Worm (Caenorhabditis elegans) whole organism, L2 larva: ENCODE results near the gene F10C1.3.

ENCODE experiments used
- C34F6.9 ChIP-seq: fragments of 150-350 bp; optimal IDR thresholded peaks from 2 replicates; lab custom pipeline; 2014; ENCODE audit warnings: missing biosample characterization, missing genetic modification characterization
- F13H6.1 ChIP-seq: sonication (generic microtip); optimal IDR thresholded peaks from 2 replicates; lab custom pipeline; 2016; ENCODE audit warnings: missing genetic modification characterization, missing compliant biosample characterization
- R02D3.7 ChIP-seq: fragments of 150-350 bp; optimal IDR thresholded peaks from 2 replicates; lab custom pipeline; 2014; ENCODE audit warnings: missing biosample characterization, missing genetic modification characterization
- ZK546.5 ChIP-seq: sonication (generic microtip); optimal IDR thresholded peaks from 2 replicates; lab custom pipeline; 2017; ENCODE audit warnings: missing biosample characterization, missing genetic modification characterization
- alr-1 ChIP-seq: fragments of 150-350 bp; optimal IDR thresholded peaks from 2 replicates; lab custom pipeline; 2014; ENCODE audit warnings: missing biosample characterization, missing genetic modification characterization
- aly-2 ChIP-seq: fragments of 150-350 bp; optimal IDR thresholded peaks from 2 replicates; lab custom pipeline; 2014; ENCODE audit warnings: missing biosample characterization, missing genetic modification characterization
- ama-1 ChIP-seq: fragments of 150-350 bp; optimal IDR thresholded peaks from 2 replicates; lab custom pipeline; 2018; ENCODE audit warnings: inconsistent platforms
- ceh-16 ChIP-seq: fragments of 150-350 bp; optimal IDR thresholded peaks from 2 replicates; lab custom pipeline; 2014; ENCODE audit warnings: missing biosample characterization, missing genetic modification characterization
- ceh-82 ChIP-seq: fragments of 150-350 bp; optimal IDR thresholded peaks from 2 replicates; lab custom pipeline; 2014; ENCODE audit warnings: missing biosample characterization, missing genetic modification characterization
- crh-2 ChIP-seq: sonication (generic microtip); optimal IDR thresholded peaks from 2 replicates; lab custom pipeline; 2017; ENCODE audit warnings: missing biosample characterization, missing genetic modification characterization
- dmd-4 ChIP-seq: sonication (generic microtip); optimal IDR thresholded peaks from 2 replicates; lab custom pipeline; 2017; ENCODE audit warnings: missing biosample characterization, missing genetic modification characterization
- egl-27 ChIP-seq: sonication (generic microtip); optimal IDR thresholded peaks from 3 replicates; lab custom pipeline; 2017; ENCODE audit warnings: missing biosample characterization, missing genetic modification reagents, missing genetic modification characterization
- elt-1 ChIP-seq: fragments of 150-350 bp; optimal IDR thresholded peaks from 2 replicates; lab custom pipeline; 2014; ENCODE audit warnings: missing biosample characterization, missing genetic modification characterization
- elt-3 ChIP-seq: sonication (generic microtip); optimal IDR thresholded peaks from 2 replicates; lab custom pipeline; 2017; ENCODE audit warnings: missing biosample characterization, missing genetic modification characterization
- fos-1 ChIP-seq: fragments of 150-350 bp; optimal IDR thresholded peaks from 2 replicates; lab custom pipeline; 2014; ENCODE audit warnings: missing biosample characterization, missing genetic modification characterization
- gmeb-1 ChIP-seq: fragments of 150-350 bp; optimal IDR thresholded peaks from 2 replicates; lab custom pipeline; 2014; ENCODE audit warnings: missing biosample characterization, missing genetic modification characterization
- lin-11 ChIP-seq: fragments of 150-350 bp; sonication (generic microtip); optimal IDR thresholded peaks from 2 replicates; lab custom pipeline; 2014; ENCODE audit warnings: missing biosample characterization, missing genetic modification characterization, inconsistent platforms, mixed read lengths
- lin-13 ChIP-seq: fragments of 150-350 bp; optimal IDR thresholded peaks from 2 replicates; lab custom pipeline; 2014; ENCODE audit warnings: missing biosample characterization, missing genetic modification reagents, missing genetic modification characterization
- lin-39 ChIP-seq: fragments of 150-350 bp; optimal IDR thresholded peaks from 2 replicates; lab custom pipeline; 2014; ENCODE audit warnings: missing biosample characterization, missing genetic modification reagents, missing genetic modification characterization
- mab-5 ChIP-seq: fragments of 150-350 bp; optimal IDR thresholded peaks from 2 replicates; lab custom pipeline; 2014; ENCODE audit warnings: missing biosample characterization, missing genetic modification characterization
- mbf-1 ChIP-seq: sonication (generic microtip); optimal IDR thresholded peaks from 2 replicates; lab custom pipeline; 2017; ENCODE audit warnings: missing biosample characterization, missing genetic modification characterization
- mdl-1 ChIP-seq, 2 experiments: fragments of 150-350 bp in 1 of 2; sonication (generic microtip) in 1 of 2; optimal IDR thresholded peaks; 2 replicates each; lab custom pipeline; 2017; ENCODE audit warnings: missing biosample characterization in 2 of 2, missing genetic modification characterization in 2 of 2
- nhr-11 ChIP-seq: fragments of 150-350 bp; optimal IDR thresholded peaks from 2 replicates; lab custom pipeline; 2014; ENCODE audit warnings: missing biosample characterization, missing genetic modification characterization
- nhr-12 ChIP-seq: fragments of 150-350 bp; optimal IDR thresholded peaks from 2 replicates; lab custom pipeline; 2014; ENCODE audit warnings: missing biosample characterization, missing genetic modification characterization
- nhr-129 ChIP-seq: fragments of 150-350 bp; optimal IDR thresholded peaks from 2 replicates; lab custom pipeline; 2014; ENCODE audit warnings: missing biosample characterization, missing genetic modification characterization
- nhr-21 ChIP-seq: fragments of 150-350 bp; optimal IDR thresholded peaks from 2 replicates; lab custom pipeline; 2014; ENCODE audit warnings: missing biosample characterization, missing genetic modification characterization
- nhr-23 ChIP-seq: fragments of 150-350 bp; optimal IDR thresholded peaks from 2 replicates; lab custom pipeline; 2014; ENCODE audit warnings: missing biosample characterization, missing genetic modification reagents, missing genetic modification characterization
- nhr-237 ChIP-seq: fragments of 150-350 bp; optimal IDR thresholded peaks from 2 replicates; lab custom pipeline; 2014; ENCODE audit warnings: missing biosample characterization, missing genetic modification characterization
- nhr-25 ChIP-seq: fragments of 150-350 bp; sonication (generic microtip); optimal IDR thresholded peaks from 3 replicates; lab custom pipeline; 2014; ENCODE audit warnings: missing biosample characterization, missing genetic modification characterization
- nhr-6 ChIP-seq: fragments of 150-350 bp; optimal IDR thresholded peaks from 2 replicates; lab custom pipeline; 2014; ENCODE audit warnings: missing biosample characterization, missing genetic modification characterization
- nhr-77 ChIP-seq: fragments of 150-350 bp; optimal IDR thresholded peaks from 2 replicates; lab custom pipeline; 2014; ENCODE audit warnings: missing biosample characterization, missing genetic modification characterization
- skn-1 ChIP-seq: sonication (generic microtip); optimal IDR thresholded peaks from 2 replicates; lab custom pipeline; 2017; ENCODE audit warnings: missing biosample characterization, missing genetic modification characterization
- sma-3 ChIP-seq: sonication (generic microtip); optimal IDR thresholded peaks from 2 replicates; lab custom pipeline; 2016; ENCODE audit warnings: missing genetic modification reagents, missing genetic modification characterization, missing compliant biosample characterization
- sma-9 ChIP-seq, 2 experiments: fragments of 150-350 bp in 1 of 2; sonication (generic microtip) in 1 of 2; optimal IDR thresholded peaks; 2 replicates each; lab custom pipeline; 2014 to 2016; ENCODE audit warnings: missing genetic modification characterization in 2 of 2, mild to moderate bottlenecking in 1 of 2, missing biosample characterization in 1 of 2, missing compliant biosample characterization in 1 of 2, missing genetic modification reagents in 1 of 2, moderate library complexity in 1 of 2
- snpc-4 ChIP-seq: fragments of 150-350 bp; optimal IDR thresholded peaks from 2 replicates; lab custom pipeline; 2014; ENCODE audit warnings: missing biosample characterization, missing genetic modification characterization
- unc-39 ChIP-seq: fragments of 150-350 bp; optimal IDR thresholded peaks from 2 replicates; lab custom pipeline; 2014; ENCODE audit warnings: missing biosample characterization, missing genetic modification characterization
- zag-1 ChIP-seq: fragments of 150-350 bp; optimal IDR thresholded peaks from 2 replicates; lab custom pipeline; 2014; ENCODE audit warnings: missing biosample characterization, missing genetic modification characterization
- ztf-1 ChIP-seq: fragments of 200-800 bp; sonication (Bioruptor generic); conservative IDR thresholded peaks from 2 replicates; pipeline ENCODE4 v1.3.6; 2022; ENCODE audit warnings: missing genetic modification characterization, missing compliant biosample characterization
- ztf-11 ChIP-seq: sonication (generic microtip); optimal IDR thresholded peaks from 2 replicates; lab custom pipeline; 2017; ENCODE audit warnings: missing biosample characterization, missing genetic modification characterization
- ztf-4 ChIP-seq: fragments of 150-350 bp; optimal IDR thresholded peaks from 2 replicates; lab custom pipeline; 2014; ENCODE audit warnings: missing biosample characterization, missing genetic modification characterization

The F10C1.3 gene

ce11 chrII:5777372-5777771 lies 19.8 kb upstream of the F10C1.3 start:
- TF ChIP-seq fos-1 (no peak), nhr-21 (tag; lab: Kevin White, UChicago) (no peak), zag-1 (tag; lab: Kevin White, UChicago) (no peak), nhr-6 (no peak), lin-13 (GFP tag; lab: Kevin White, UChicago) (no peak), R02D3.7 (tag; lab: Kevin White, UChicago) (no peak), skn-1 (tag; lab: Kevin White, UChicago) (no peak), mdl-1 (tag; optimal IDR thresholded peaks at IDR 0.05; lab: Kevin White, UChicago) (no peak), nhr-23 (no peak), nhr-25 (tag; lab: Kevin White, UChicago) (no peak), aly-2 (tag; lab: Kevin White, UChicago) (no peak), mbf-1 (tag; lab: Kevin White, UChicago) (no peak), C34F6.9 (tag; lab: Kevin White, UChicago) (no peak), ztf-11 (no peak), crh-2 (no peak), ama-1 (lab: Kevin White, UChicago) (no peak), ztf-4 (tag; lab: Kevin White, UChicago) (no peak)

ce11 chrII:5774879-5775278 lies 17.3 kb upstream of the F10C1.3 start:
- TF ChIP-seq nhr-6, result no peak
- no peak for TF ChIP-seq lin-39 (tag; lab: Kevin White, UChicago)
- no peak for TF ChIP-seq lin-11 (tag; lab: Kevin White, UChicago)
- TF ChIP-seq C34F6.9 (tag; lab: Kevin White, UChicago), result no peak

ce11 chrII:5774120-5774519 lies 16.6 kb upstream of the F10C1.3 start, which contains the start of the genes dmd-5 and F10C1.1:
Gene dmd-5, minus strand, starts transcription at chrII:5774220.
Gene F10C1.1, plus strand, starts transcription at chrII:5774229.
- no peak for TF ChIP-seq skn-1 (tag; lab: Kevin White, UChicago)
- no peak for TF ChIP-seq ama-1 (lab: Kevin White, UChicago)
- TF ChIP-seq ztf-11, result no peak
- TF ChIP-seq lin-39 (tag; lab: Kevin White, UChicago), result no peak
- TF ChIP-seq mbf-1 (tag; lab: Kevin White, UChicago), result no peak
- TF ChIP-seq mdl-1 (tag; optimal IDR thresholded peaks at IDR 0.05; lab: Kevin White, UChicago), result no peak
- TF ChIP-seq ceh-82 (tag; lab: Kevin White, UChicago), result no peak
- no peak for TF ChIP-seq F13H6.1 (tag; lab: Kevin White, UChicago)
- no peak for TF ChIP-seq fos-1
- no peak for TF ChIP-seq crh-2
- TF ChIP-seq ZK546.5 (tag; lab: Kevin White, UChicago), result no peak
- no peak for TF ChIP-seq elt-3
- TF ChIP-seq zag-1 (tag; lab: Kevin White, UChicago), result no peak
- TF ChIP-seq nhr-25 (tag; lab: Kevin White, UChicago), result no peak

ce11 chrII:5772547-5773142 lies 15.1 kb upstream of the F10C1.3 start:
- TF ChIP-seq ztf-4 (tag; lab: Kevin White, UChicago), result no peak
- TF ChIP-seq F13H6.1 (tag; lab: Kevin White, UChicago), result peak; percentile 45
- TF ChIP-seq C34F6.9 (tag; lab: Kevin White, UChicago), result peak; percentile 37
- TF ChIP-seq lin-39 (tag; lab: Kevin White, UChicago), result no peak
- TF ChIP-seq nhr-11 (tag; lab: Kevin White, UChicago), result no peak
- peak; percentile 1 for TF ChIP-seq crh-2
- TF ChIP-seq elt-1, result no peak
- no peak for TF ChIP-seq mab-5 (tag; lab: Kevin White, UChicago)
- TF ChIP-seq ztf-11, result no peak
- peak; percentile 22 for TF ChIP-seq gmeb-1 (tag; lab: Kevin White, UChicago)
- TF ChIP-seq alr-1 (tag; lab: Kevin White, UChicago), result no peak
- TF ChIP-seq fos-1, result peak; percentile 35
- no peak for TF ChIP-seq R02D3.7 (tag; lab: Kevin White, UChicago)
- peak; percentile 53 for TF ChIP-seq sma-9 (GFP tag; optimal IDR thresholded peaks at IDR 0.05; lab: Kevin White, UChicago)
- no peak for TF ChIP-seq sma-9 (tag; optimal IDR thresholded peaks at IDR 0.05; lab: Kevin White, UChicago)
- TF ChIP-seq aly-2 (tag; lab: Kevin White, UChicago), result no peak
- TF ChIP-seq lin-11 (tag; lab: Kevin White, UChicago), result peak; percentile 32
- TF ChIP-seq nhr-129 (tag; lab: Kevin White, UChicago), result peak; percentile 79
- no peak for TF ChIP-seq unc-39 (tag; lab: Kevin White, UChicago)
- no peak for TF ChIP-seq snpc-4

- TF ChIP-seq gmeb-1 (tag; lab: Kevin White, UChicago) (no peak), mdl-1 (tag; optimal IDR thresholded peaks at IDR 0.05; lab: Kevin White, UChicago) (no peak), egl-27 (tag; lab: Kevin White, UChicago) (no peak), dmd-4 (tag; lab: Kevin White, UChicago) (no peak), sma-3 (GFP tag; lab: Kevin White, UChicago) (no peak), C34F6.9 (tag; lab: Kevin White, UChicago) (no peak), ztf-11 (no peak), nhr-12 (tag; lab: Kevin White, UChicago) (no peak), elt-1 (peak; percentile 8), R02D3.7 (tag; lab: Kevin White, UChicago) (no peak), nhr-237 (tag; lab: Kevin White, UChicago) (no peak), nhr-25 (tag; lab: Kevin White, UChicago) (peak; percentile 0), lin-11 (tag; lab: Kevin White, UChicago) (no peak), ztf-1 (GFP tag; lab: Robert Waterston, UW) (no peak), nhr-77 (tag; lab: Kevin White, UChicago) (no peak), snpc-4 (no peak), nhr-6 (no peak), unc-39 (tag; lab: Kevin White, UChicago) (no peak), zag-1 (tag; lab: Kevin White, UChicago) (no peak), aly-2 (tag; lab: Kevin White, UChicago) (no peak), ceh-16 (peak; percentile 19), sma-9 (GFP tag; optimal IDR thresholded peaks at IDR 0.05; lab: Kevin White, UChicago) (peak; percentile 43), sma-9 (tag; optimal IDR thresholded peaks at IDR 0.05; lab: Kevin White, UChicago) (no peak)
These were observed 10.8 kb upstream of the F10C1.3 start for ce11 chrII:5768274-5768820.
